Worm (Caenorhabditis elegans) whole organism, L1 larva: ENCODE results near the gene fbxa-144.

ENCODE experiments used
- Y116A8C.19 ChIP-seq: sonication (generic microtip); optimal IDR thresholded peaks from 2 replicates; lab custom pipeline; 2016; ENCODE audit warnings: missing compliant biosample characterization, missing genetic modification characterization, borderline replicate concordance
- egl-13 ChIP-seq: sonication (generic microtip); optimal IDR thresholded peaks from 2 replicates; lab custom pipeline; 2016; ENCODE audit warnings: missing genotype, missing genetic modification reagents, missing genetic modification characterization, missing compliant biosample characterization
- nhr-12 ChIP-seq: sonication (generic microtip); optimal IDR thresholded peaks from 2 replicates; lab custom pipeline; 2017; ENCODE audit warnings: missing biosample characterization, missing genetic modification characterization
- unc-62 ChIP-seq: fragments of 150-350 bp; optimal IDR thresholded peaks from 2 replicates; lab custom pipeline; 2014; ENCODE audit warnings: missing biosample characterization, missing genetic modification reagents, missing genetic modification characterization

- TF ChIP-seq egl-13 (tag; lab: Kevin White, UChicago) (no peak), nhr-12 (tag; lab: Kevin White, UChicago) (no peak), unc-62 (GFP tag; lab: Kevin White, UChicago) (no peak), Y116A8C.19 (no peak)
Measured at ce11 chrV:16094284-16094683, 38.3 kb downstream of the fbxa-144 start, which contains the start of gene F22B8.7.
